Fruit fly (Drosophila melanogaster): Measurements from ENCODE around the gene tx.

- TF ChIP-seq CG6683 (GFP tag; optimal IDR thresholded peaks at IDR 0.05) (no peak), Elba2 (GFP tag; optimal IDR thresholded peaks at IDR 0.05) (no peak), Chrac-16 (GFP tag; optimal IDR thresholded peaks at IDR 0.05) (no peak), stwl (tag; optimal IDR thresholded peaks at IDR 0.05) (no peak), h (optimal IDR thresholded peaks at IDR 0.05) (no peak), CG3407 (GFP tag; optimal IDR thresholded peaks at IDR 0.05) (peak; percentile 27), fu2 (GFP tag; optimal IDR thresholded peaks at IDR 0.05) (no peak), kay (GFP tag; optimal IDR thresholded peaks at IDR 0.05) (no peak), Opbp (GFP tag; IDR thresholded peaks at IDR 0.05; ENCODE audit: partially characterized antibody) (no peak), CG14965 (GFP tag; optimal IDR thresholded peaks at IDR 0.05; ENCODE audit: borderline replicate concordance) (no peak), CG10431 (GFP tag; optimal IDR thresholded peaks at IDR 0.05) (no peak)
These were observed 3.4 kb downstream of the tx start for dm6 chr3R:26443875-26444511.
